Worm (Caenorhabditis elegans) whole organism, L2 larva: Measurements from ENCODE around the gene T02H6.11.

Experiments
- C34F6.9 ChIP-seq: fragments of 150-350 bp; optimal IDR thresholded peaks from 2 replicates; lab custom pipeline; 2014; ENCODE audit warnings: missing biosample characterization, missing genetic modification characterization
- F13H6.1 ChIP-seq: sonication (generic microtip); optimal IDR thresholded peaks from 2 replicates; lab custom pipeline; 2016; ENCODE audit warnings: missing genetic modification characterization, missing compliant biosample characterization
- Y55F3AM.14 ChIP-seq: fragments of 200-800 bp; sonication (Bioruptor generic); optimal IDR thresholded peaks from 2 replicates; lab custom pipeline; 2018; ENCODE audit warnings: mild to moderate bottlenecking, missing genetic modification characterization, missing compliant biosample characterization
- aly-2 ChIP-seq: fragments of 150-350 bp; optimal IDR thresholded peaks from 2 replicates; lab custom pipeline; 2014; ENCODE audit warnings: missing biosample characterization, missing genetic modification characterization
- blmp-1 ChIP-seq: sonication (generic microtip); optimal IDR thresholded peaks from 2 replicates; lab custom pipeline; 2017; ENCODE audit warnings: missing genetic modification characterization, mild to moderate bottlenecking, missing compliant biosample characterization, antibody characterized with exemption, moderate library complexity; ENCODE audit not compliant: insufficient read depth
- ceh-16 ChIP-seq: fragments of 150-350 bp; optimal IDR thresholded peaks from 2 replicates; lab custom pipeline; 2014; ENCODE audit warnings: missing biosample characterization, missing genetic modification characterization
- ceh-82 ChIP-seq: fragments of 150-350 bp; optimal IDR thresholded peaks from 2 replicates; lab custom pipeline; 2014; ENCODE audit warnings: missing biosample characterization, missing genetic modification characterization
- crh-2 ChIP-seq: sonication (generic microtip); optimal IDR thresholded peaks from 2 replicates; lab custom pipeline; 2017; ENCODE audit warnings: missing biosample characterization, missing genetic modification characterization
- dmd-4 ChIP-seq: sonication (generic microtip); optimal IDR thresholded peaks from 2 replicates; lab custom pipeline; 2017; ENCODE audit warnings: missing biosample characterization, missing genetic modification characterization
- egl-27 ChIP-seq: sonication (generic microtip); optimal IDR thresholded peaks from 3 replicates; lab custom pipeline; 2017; ENCODE audit warnings: missing biosample characterization, missing genetic modification reagents, missing genetic modification characterization
- elt-1 ChIP-seq: fragments of 150-350 bp; optimal IDR thresholded peaks from 2 replicates; lab custom pipeline; 2014; ENCODE audit warnings: missing biosample characterization, missing genetic modification characterization
- elt-3 ChIP-seq: sonication (generic microtip); optimal IDR thresholded peaks from 2 replicates; lab custom pipeline; 2017; ENCODE audit warnings: missing biosample characterization, missing genetic modification characterization
- fos-1 ChIP-seq: fragments of 150-350 bp; optimal IDR thresholded peaks from 2 replicates; lab custom pipeline; 2014; ENCODE audit warnings: missing biosample characterization, missing genetic modification characterization
- lin-11 ChIP-seq: fragments of 150-350 bp; sonication (generic microtip); optimal IDR thresholded peaks from 2 replicates; lab custom pipeline; 2014; ENCODE audit warnings: missing biosample characterization, missing genetic modification characterization, inconsistent platforms, mixed read lengths
- lin-13 ChIP-seq: fragments of 150-350 bp; optimal IDR thresholded peaks from 2 replicates; lab custom pipeline; 2014; ENCODE audit warnings: missing biosample characterization, missing genetic modification reagents, missing genetic modification characterization
- lin-39 ChIP-seq: fragments of 150-350 bp; optimal IDR thresholded peaks from 2 replicates; lab custom pipeline; 2014; ENCODE audit warnings: missing biosample characterization, missing genetic modification reagents, missing genetic modification characterization
- lsy-2 ChIP-seq, 2 experiments: fragments of 150-350 bp in 1 of 2; sonication (generic microtip) in 1 of 2; optimal IDR thresholded peaks; 2 replicates each; lab custom pipeline; 2014 to 2017; ENCODE audit warnings: missing biosample characterization in 2 of 2, missing genetic modification characterization in 2 of 2
- mab-5 ChIP-seq: fragments of 150-350 bp; optimal IDR thresholded peaks from 2 replicates; lab custom pipeline; 2014; ENCODE audit warnings: missing biosample characterization, missing genetic modification characterization
- mbf-1 ChIP-seq: sonication (generic microtip); optimal IDR thresholded peaks from 2 replicates; lab custom pipeline; 2017; ENCODE audit warnings: missing biosample characterization, missing genetic modification characterization
- mdl-1 ChIP-seq, 2 experiments: fragments of 150-350 bp in 1 of 2; sonication (generic microtip) in 1 of 2; optimal IDR thresholded peaks; 2 replicates each; lab custom pipeline; 2017; ENCODE audit warnings: missing biosample characterization in 2 of 2, missing genetic modification characterization in 2 of 2
- nhr-11 ChIP-seq: fragments of 150-350 bp; optimal IDR thresholded peaks from 2 replicates; lab custom pipeline; 2014; ENCODE audit warnings: missing biosample characterization, missing genetic modification characterization
- nhr-21 ChIP-seq: fragments of 150-350 bp; optimal IDR thresholded peaks from 2 replicates; lab custom pipeline; 2014; ENCODE audit warnings: missing biosample characterization, missing genetic modification characterization
- nhr-23 ChIP-seq: fragments of 150-350 bp; optimal IDR thresholded peaks from 2 replicates; lab custom pipeline; 2014; ENCODE audit warnings: missing biosample characterization, missing genetic modification reagents, missing genetic modification characterization
- nhr-237 ChIP-seq: fragments of 150-350 bp; optimal IDR thresholded peaks from 2 replicates; lab custom pipeline; 2014; ENCODE audit warnings: missing biosample characterization, missing genetic modification characterization
- nhr-25 ChIP-seq: fragments of 150-350 bp; sonication (generic microtip); optimal IDR thresholded peaks from 3 replicates; lab custom pipeline; 2014; ENCODE audit warnings: missing biosample characterization, missing genetic modification characterization
- peb-1 ChIP-seq: fragments of 150-350 bp; optimal IDR thresholded peaks from 2 replicates; lab custom pipeline; 2014; ENCODE audit warnings: missing biosample characterization, missing genetic modification characterization
- skn-1 ChIP-seq: sonication (generic microtip); optimal IDR thresholded peaks from 2 replicates; lab custom pipeline; 2017; ENCODE audit warnings: missing biosample characterization, missing genetic modification characterization
- sma-9 ChIP-seq, 2 experiments: fragments of 150-350 bp in 1 of 2; sonication (generic microtip) in 1 of 2; optimal IDR thresholded peaks; 2 replicates each; lab custom pipeline; 2014 to 2016; ENCODE audit warnings: missing genetic modification characterization in 2 of 2, mild to moderate bottlenecking in 1 of 2, missing biosample characterization in 1 of 2, missing compliant biosample characterization in 1 of 2, missing genetic modification reagents in 1 of 2, moderate library complexity in 1 of 2
- snpc-4 ChIP-seq: fragments of 150-350 bp; optimal IDR thresholded peaks from 2 replicates; lab custom pipeline; 2014; ENCODE audit warnings: missing biosample characterization, missing genetic modification characterization
- unc-55 ChIP-seq: fragments of 150-350 bp; sonication (generic microtip); optimal IDR thresholded peaks from 3 replicates; lab custom pipeline; 2014; ENCODE audit warnings: missing biosample characterization, missing genetic modification reagents, missing genetic modification characterization
- zag-1 ChIP-seq: fragments of 150-350 bp; optimal IDR thresholded peaks from 2 replicates; lab custom pipeline; 2014; ENCODE audit warnings: missing biosample characterization, missing genetic modification characterization
- ztf-1 ChIP-seq: fragments of 200-800 bp; sonication (Bioruptor generic); conservative IDR thresholded peaks from 2 replicates; pipeline ENCODE4 v1.3.6; 2022; ENCODE audit warnings: missing genetic modification characterization, missing compliant biosample characterization
- ztf-11 ChIP-seq: sonication (generic microtip); optimal IDR thresholded peaks from 2 replicates; lab custom pipeline; 2017; ENCODE audit warnings: missing biosample characterization, missing genetic modification characterization

Gene T02H6.11

DNA sequence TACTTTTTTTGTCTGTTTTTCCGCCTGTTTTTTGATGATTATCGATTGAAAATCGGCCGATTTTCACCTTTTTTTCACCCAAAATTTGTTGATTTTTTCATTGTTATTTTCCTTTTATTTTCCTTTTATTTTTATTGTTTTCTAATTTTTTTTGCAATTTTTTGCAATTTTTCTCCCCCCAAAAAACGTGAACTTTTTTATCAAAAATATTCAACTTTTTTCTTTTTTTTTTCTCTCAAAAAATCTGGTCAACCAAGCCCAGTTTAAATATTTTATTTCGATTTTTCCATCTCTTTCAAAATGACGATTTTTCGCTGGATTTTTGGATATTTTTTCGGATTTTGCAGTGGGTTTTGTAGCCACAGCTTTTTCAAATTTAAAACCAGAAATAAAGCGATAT lies 22.6 kb upstream of the T02H6.11 start, which contains the start of gene rfip-2:
TSS of gene rfip-2 (plus strand) at position 301 of the 400 bp plus-strand sequence.
- TF ChIP-seq elt-3 (no peak), fos-1 (no peak), F13H6.1 (tag; lab: Kevin White, UChicago) (no peak), ztf-1 (no peak)

ce11 chrII:721931-722330 lies 21.0 kb upstream of the T02H6.11 start:
- no peak for TF ChIP-seq mab-5 (tag; lab: Kevin White, UChicago)
- no peak for TF ChIP-seq zag-1 (tag; lab: Kevin White, UChicago)
- TF ChIP-seq nhr-25 (tag; lab: Kevin White, UChicago) = no peak
- TF ChIP-seq nhr-11 = no peak
- TF ChIP-seq sma-9 (GFP tag; optimal IDR thresholded peaks at IDR 0.05; lab: Kevin White, UChicago) = no peak
- no peak for TF ChIP-seq sma-9 (tag; optimal IDR thresholded peaks at IDR 0.05; lab: Kevin White, UChicago)
- no peak for TF ChIP-seq C34F6.9
- TF ChIP-seq nhr-21 (tag; lab: Kevin White, UChicago) = no peak
- no peak for TF ChIP-seq crh-2 (tag; lab: Kevin White, UChicago)
- TF ChIP-seq unc-55 = no peak
- no peak for TF ChIP-seq nhr-23
- TF ChIP-seq lin-39 = no peak
- TF ChIP-seq dmd-4 (tag; lab: Kevin White, UChicago) = no peak
- no peak for TF ChIP-seq mdl-1 (tag; optimal IDR thresholded peaks at IDR 0.05; lab: Kevin White, UChicago)
- no peak for TF ChIP-seq lsy-2 (tag; optimal IDR thresholded peaks at IDR 0.05; lab: Kevin White, UChicago)
- TF ChIP-seq ceh-82 (tag; lab: Kevin White, UChicago) = no peak
- no peak for TF ChIP-seq skn-1 (tag; lab: Kevin White, UChicago)
- TF ChIP-seq egl-27 = no peak
- TF ChIP-seq, all 48 proteins: peak for 0

DNA sequence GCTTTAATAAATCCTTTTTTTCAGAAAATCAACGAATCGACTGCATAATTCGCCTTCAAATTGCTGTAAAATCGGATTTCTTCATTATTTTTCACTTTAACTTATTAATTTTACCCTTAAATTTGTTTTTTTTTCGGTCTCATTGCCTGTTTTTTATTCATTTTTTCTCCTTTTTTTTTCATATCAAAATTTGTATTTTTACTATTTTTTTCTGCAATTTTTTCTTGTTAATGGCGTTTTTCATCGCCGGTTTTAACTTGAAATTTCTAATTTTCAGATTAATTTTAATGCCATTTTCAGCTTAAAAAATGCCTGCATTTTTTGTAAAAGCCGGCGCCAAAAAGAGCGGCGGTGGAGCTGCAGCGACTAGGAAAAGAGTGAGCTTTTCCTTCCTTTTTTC lies 8.2 kb upstream of the T02H6.11 start, which contains the start of gene T02H6.1:
TSS of gene T02H6.1 (plus strand) at position 301 of the 400 bp plus-strand sequence.
- TF ChIP-seq sma-9 (GFP tag; optimal IDR thresholded peaks at IDR 0.05; lab: Kevin White, UChicago) (no peak), sma-9 (tag; optimal IDR thresholded peaks at IDR 0.05; lab: Kevin White, UChicago) (no peak), Y55F3AM.14 (GFP tag; lab: Kevin White, UChicago) (no peak), nhr-237 (tag; lab: Kevin White, UChicago) (no peak), mbf-1 (tag; lab: Kevin White, UChicago) (no peak), blmp-1 (tag; lab: Kevin White, UChicago) (no peak), elt-3 (no peak), egl-27 (no peak)

- TF ChIP-seq sma-9 (GFP tag; optimal IDR thresholded peaks at IDR 0.05; lab: Kevin White, UChicago) (no peak), sma-9 (tag; optimal IDR thresholded peaks at IDR 0.05; lab: Kevin White, UChicago) (no peak), ceh-82 (tag; lab: Kevin White, UChicago) (no peak), lsy-2 (tag; optimal IDR thresholded peaks at IDR 0.05; lab: Kevin White, UChicago) (peak in 1 of 2 experiments; percentile 16)
Measured at ce11 chrII:701371-702139, 630 bp upstream of the T02H6.11 start, which contains the start of gene thoc-1. TSS of gene thoc-1 (plus strand) at chrII:702107.

DNA sequence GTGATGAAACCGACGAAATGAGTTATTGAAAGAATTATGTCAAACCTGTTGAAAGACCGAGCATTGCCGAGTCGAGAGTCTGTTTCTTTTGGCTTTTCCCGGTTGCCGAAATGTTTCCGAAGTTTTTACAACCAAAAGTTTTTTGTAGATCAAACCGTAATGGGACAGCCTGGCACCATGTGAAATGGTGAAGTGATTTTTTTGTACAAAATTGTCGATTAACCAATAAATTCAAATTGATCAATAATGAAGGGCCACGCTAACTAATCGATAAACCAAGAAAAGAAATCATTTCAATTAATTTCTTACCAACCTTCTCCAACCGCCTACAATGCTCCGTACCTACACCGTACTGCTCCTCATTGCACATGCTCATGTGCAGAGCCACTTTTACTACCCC lies 9.4 kb downstream of the T02H6.11 start, which contains the start of gene T02H6.3:
TSS of gene T02H6.3 (plus strand) at position 301 of the 400 bp plus-strand sequence.
- no peak for TF ChIP-seq nhr-25 (tag; lab: Kevin White, UChicago)
- TF ChIP-seq lin-13 (GFP tag; lab: Kevin White, UChicago) = no peak
- no peak for TF ChIP-seq lin-11 (tag; lab: Kevin White, UChicago)
- no peak for TF ChIP-seq mdl-1 (tag; optimal IDR thresholded peaks at IDR 0.05; lab: Kevin White, UChicago)
- no peak for TF ChIP-seq aly-2 (tag; lab: Kevin White, UChicago)
- TF ChIP-seq mbf-1 (tag; lab: Kevin White, UChicago) = no peak
- TF ChIP-seq unc-55 = no peak
- TF ChIP-seq ceh-16 (tag; lab: Kevin White, UChicago) = no peak
- no peak for TF ChIP-seq elt-1 (tag; lab: Kevin White, UChicago)
- no peak for TF ChIP-seq sma-9 (GFP tag; optimal IDR thresholded peaks at IDR 0.05; lab: Kevin White, UChicago)
- TF ChIP-seq sma-9 (tag; optimal IDR thresholded peaks at IDR 0.05; lab: Kevin White, UChicago) = no peak
- TF ChIP-seq ztf-11 (tag; lab: Kevin White, UChicago) = no peak
- TF ChIP-seq egl-27 = no peak
- no peak for TF ChIP-seq ztf-1
- TF ChIP-seq peb-1 (tag; lab: Kevin White, UChicago) = no peak
- no peak for TF ChIP-seq mab-5 (tag; lab: Kevin White, UChicago)
- TF ChIP-seq Y55F3AM.14 (GFP tag; lab: Kevin White, UChicago) = no peak
- no peak for TF ChIP-seq nhr-11
- no peak for TF ChIP-seq snpc-4 (tag; lab: Kevin White, UChicago)
